Worm (Caenorhabditis elegans) whole organism, early embryonic: Measurements from ENCODE around the gene C33A11.2.

Experiments
- B0310.2 ChIP-seq: sonication (generic microtip); optimal IDR thresholded peaks from 2 replicates; lab custom pipeline; 2016; ENCODE audit warnings: mild to moderate bottlenecking, missing genetic modification characterization, missing compliant biosample characterization
- F13C5.2 ChIP-seq: sonication (generic microtip); optimal IDR thresholded peaks from 2 replicates; lab custom pipeline; 2017; ENCODE audit warnings: mild to moderate bottlenecking, missing genetic modification characterization, inconsistent platforms, missing compliant biosample characterization
- aly-1 ChIP-seq: sonication (generic microtip); optimal IDR thresholded peaks from 2 replicates; lab custom pipeline; 2016; ENCODE audit warnings: missing genetic modification characterization, missing compliant biosample characterization
- ama-1 ChIP-seq: fragments of 150-350 bp; optimal IDR thresholded peaks from 2 replicates; lab custom pipeline; 2014
- ceh-13 ChIP-seq: fragments of 200-800 bp; sonication (Bioruptor generic); optimal IDR thresholded peaks from 2 replicates; lab custom pipeline; 2018; ENCODE audit warnings: mild to moderate bottlenecking, missing genetic modification characterization, missing compliant biosample characterization
- ceh-36 ChIP-seq: sonication (generic microtip); optimal IDR thresholded peaks from 2 replicates; lab custom pipeline; 2016; ENCODE audit warnings: missing genetic modification characterization, inconsistent platforms, missing compliant biosample characterization
- ets-7 ChIP-seq: sonication (generic microtip); optimal IDR thresholded peaks from 2 replicates; lab custom pipeline; 2016; ENCODE audit warnings: missing genotype, missing genetic modification characterization, missing compliant biosample characterization
- flt-1 ChIP-seq: fragments of 200-800 bp; sonication (Bioruptor generic); IDR thresholded peaks from 2 replicates; pipeline ENCODE4 v1.3.6; 2022; ENCODE audit warnings: missing genetic modification characterization, missing compliant biosample characterization
- hmbx-1 ChIP-seq: sonication (generic microtip); optimal IDR thresholded peaks from 2 replicates; lab custom pipeline; 2016; ENCODE audit warnings: mild to moderate bottlenecking, missing genetic modification characterization, missing compliant biosample characterization
- hmg-4 ChIP-seq: fragments of 200-800 bp; sonication (Bioruptor generic); optimal IDR thresholded peaks from 2 replicates; lab custom pipeline; 2018; ENCODE audit warnings: mild to moderate bottlenecking, missing genetic modification characterization, missing compliant biosample characterization
- hnd-1 ChIP-seq: sonication (generic microtip); optimal IDR thresholded peaks from 2 replicates; lab custom pipeline; 2016; ENCODE audit warnings: missing genetic modification characterization, missing compliant biosample characterization
- pes-1 ChIP-seq: fragments of 200-800 bp; sonication (Bioruptor generic); IDR thresholded peaks from 2 replicates; pipeline ENCODE4 v1.3.6; 2022; ENCODE audit warnings: missing genetic modification reagents, missing genetic modification characterization, missing compliant biosample characterization
- scrt-1 ChIP-seq: fragments of 200-800 bp; sonication (Bioruptor generic); IDR thresholded peaks from 2 replicates; pipeline ENCODE4 v1.3.6; 2022; ENCODE audit warnings: missing genetic modification characterization, missing compliant biosample characterization
- sea-1 ChIP-seq: fragments of 200-800 bp; sonication (Bioruptor generic); conservative IDR thresholded peaks from 2 replicates; pipeline ENCODE4 v1.3.6; 2022; ENCODE audit warnings: missing genetic modification characterization, missing compliant biosample characterization
- tbx-11 ChIP-seq: fragments of 200-800 bp; sonication (Bioruptor generic); IDR thresholded peaks from 2 replicates; pipeline ENCODE4 v1.3.6; 2022; ENCODE audit warnings: missing genetic modification characterization, missing compliant biosample characterization
- tbx-37 ChIP-seq: fragments of 200-800 bp; sonication (Bioruptor generic); conservative IDR thresholded peaks from 2 replicates; pipeline ENCODE4 v1.3.6; 2022; ENCODE audit warnings: missing genetic modification reagents, missing genetic modification characterization, missing compliant biosample characterization
- tra-4 ChIP-seq: sonication (generic microtip); optimal IDR thresholded peaks from 2 replicates; lab custom pipeline; 2017; ENCODE audit warnings: missing genetic modification characterization, missing compliant biosample characterization

Gene C33A11.2

DNA sequence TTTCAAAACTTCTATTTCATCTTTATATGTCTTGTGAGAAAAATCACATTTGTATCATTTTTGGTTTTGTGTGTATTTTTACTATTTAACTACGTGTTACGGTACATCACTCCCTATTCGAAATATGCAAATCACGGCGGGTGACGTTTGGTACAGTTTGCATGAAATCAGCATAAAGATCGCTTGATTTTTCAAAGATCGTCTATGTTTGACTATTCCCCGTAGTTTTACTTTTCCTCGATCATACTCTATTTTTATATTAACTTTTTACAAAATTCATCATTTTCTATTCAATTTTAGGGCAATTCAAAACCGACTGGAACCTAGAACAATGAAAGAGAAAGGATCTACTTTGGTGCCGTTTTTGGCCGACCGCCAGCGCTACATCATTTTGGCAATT, 35.1 kb upstream of the C33A11.2 start, which contains the start of gene Y15E3A.4:
TSS of gene Y15E3A.4 (plus strand) at position 301 of the 400 bp plus-strand sequence.
- TF ChIP-seq hnd-1 (no peak), scrt-1 (GFP tag; lab: Robert Waterston, UW) (no peak), tbx-11 (GFP tag; lab: Robert Waterston, UW) (no peak)

DNA sequence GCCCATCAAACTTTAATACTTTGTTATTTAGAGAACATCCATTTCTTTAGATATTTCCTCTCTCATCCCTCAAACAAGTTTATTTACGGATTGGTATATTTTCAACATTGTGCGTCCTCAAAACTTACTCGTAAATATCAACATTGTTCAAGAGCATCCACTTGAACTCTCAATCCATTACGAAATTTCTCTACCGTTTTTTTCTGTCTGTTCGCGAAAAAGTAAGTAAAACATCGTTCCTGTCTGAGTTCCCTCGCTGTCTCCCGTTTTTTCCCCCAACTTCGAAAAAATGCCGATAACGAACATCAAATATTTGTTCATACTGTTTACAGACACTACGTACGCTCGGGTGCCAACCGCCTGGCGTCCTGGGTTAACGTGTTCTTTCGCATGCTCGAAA, 30.9 kb upstream of the C33A11.2 start:
- no peak for TF ChIP-seq ceh-13 (GFP tag; lab: Kevin White, UChicago)
- TF ChIP-seq tbx-37 (GFP tag; lab: Robert Waterston, UW) = no peak
- TF ChIP-seq ceh-36 (tag; lab: Kevin White, UChicago) = no peak
- no peak for TF ChIP-seq hmg-4 (GFP tag; lab: Kevin White, UChicago)
- TF ChIP-seq ama-1 = no peak
- TF ChIP-seq ets-7 = no peak
- no peak for TF ChIP-seq scrt-1 (GFP tag; lab: Robert Waterston, UW)
- TF ChIP-seq aly-1 (tag; lab: Kevin White, UChicago) = no peak
- TF ChIP-seq hmbx-1 = no peak
- no peak for TF ChIP-seq F13C5.2 (tag; lab: Kevin White, UChicago)
- TF ChIP-seq tra-4 = no peak
- no peak for TF ChIP-seq tbx-11 (GFP tag; lab: Robert Waterston, UW)

DNA sequence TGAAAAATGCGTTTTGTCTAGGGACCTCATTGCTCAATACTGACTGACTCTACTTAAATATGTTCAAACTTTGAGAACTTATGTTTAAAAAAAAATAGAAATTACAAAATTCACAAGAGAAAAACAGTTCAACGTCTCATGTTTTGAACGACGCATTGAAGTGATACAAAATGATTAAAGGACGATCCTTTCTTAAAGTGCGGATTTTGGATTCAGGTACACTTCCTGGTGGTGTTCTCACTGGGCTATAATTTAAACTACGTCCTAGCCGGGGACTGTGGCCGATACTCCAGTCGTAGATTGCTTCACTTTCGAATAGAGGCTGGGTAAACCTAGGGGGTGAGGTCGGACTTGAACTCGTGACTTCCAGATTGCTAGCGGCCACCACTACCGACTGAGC, 30.2 kb upstream of the C33A11.2 start:
- TF ChIP-seq sea-1 (no peak), tra-4 (no peak)

DNA sequence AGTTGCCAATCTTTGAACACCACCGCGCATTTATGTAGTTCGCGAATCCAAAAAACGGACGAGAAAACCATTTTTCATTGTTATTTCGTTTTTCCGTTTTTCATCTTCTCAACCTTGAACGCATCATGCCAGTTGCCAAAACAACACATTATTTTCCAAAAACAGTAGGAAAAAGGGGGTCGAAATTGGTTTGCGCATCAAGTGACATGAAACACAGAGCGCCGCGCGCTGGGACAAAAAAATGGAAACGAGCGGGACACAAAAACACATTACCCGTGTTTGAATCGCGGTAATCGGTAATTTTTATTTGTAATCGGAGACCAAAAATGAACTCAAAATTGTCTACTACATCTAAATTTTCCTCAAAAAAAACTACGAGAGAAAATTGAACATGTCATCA, 29.4 kb upstream of the C33A11.2 start:
- TF ChIP-seq B0310.2 (tag; lab: Kevin White, UChicago) (no peak), tbx-37 (GFP tag; lab: Robert Waterston, UW) (no peak), hmg-4 (GFP tag; lab: Kevin White, UChicago) (no peak), ceh-13 (GFP tag; lab: Kevin White, UChicago) (no peak), ets-7 (no peak), flt-1 (GFP tag; lab: Robert Waterston, UW) (no peak), hmbx-1 (no peak), pes-1 (no peak), aly-1 (tag; lab: Kevin White, UChicago) (no peak), F13C5.2 (tag; lab: Kevin White, UChicago) (no peak), tbx-11 (GFP tag; lab: Robert Waterston, UW) (no peak), ama-1 (no peak), scrt-1 (GFP tag; lab: Robert Waterston, UW) (no peak), sea-1 (no peak), tra-4 (no peak), hnd-1 (no peak), ceh-36 (tag; lab: Kevin White, UChicago) (no peak)

DNA sequence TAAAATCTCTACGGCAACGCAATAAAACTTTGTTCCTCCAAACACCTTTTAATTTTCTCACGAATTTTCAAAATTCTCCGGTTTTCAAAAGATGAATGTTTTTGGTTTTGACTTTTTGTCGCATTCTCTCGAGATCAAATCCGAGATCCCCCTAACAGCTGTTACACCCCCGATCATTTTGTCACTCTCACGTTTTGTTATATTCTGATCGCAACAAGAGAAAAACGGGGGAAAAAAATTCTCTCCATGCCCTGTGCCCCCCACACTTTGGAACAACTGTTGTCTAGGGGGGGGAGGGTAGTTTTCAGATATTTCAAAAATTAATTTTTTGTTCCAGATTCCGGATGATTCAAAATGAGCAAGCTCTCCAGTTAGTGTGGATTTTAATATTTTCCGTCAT, 27.6 kb upstream of the C33A11.2 start:
- TF ChIP-seq hmg-4 (GFP tag; lab: Kevin White, UChicago) (no peak), hnd-1 (no peak), flt-1 (GFP tag; lab: Robert Waterston, UW) (no peak), aly-1 (tag; lab: Kevin White, UChicago) (no peak), sea-1 (no peak), hmbx-1 (no peak), tra-4 (no peak)

DNA sequence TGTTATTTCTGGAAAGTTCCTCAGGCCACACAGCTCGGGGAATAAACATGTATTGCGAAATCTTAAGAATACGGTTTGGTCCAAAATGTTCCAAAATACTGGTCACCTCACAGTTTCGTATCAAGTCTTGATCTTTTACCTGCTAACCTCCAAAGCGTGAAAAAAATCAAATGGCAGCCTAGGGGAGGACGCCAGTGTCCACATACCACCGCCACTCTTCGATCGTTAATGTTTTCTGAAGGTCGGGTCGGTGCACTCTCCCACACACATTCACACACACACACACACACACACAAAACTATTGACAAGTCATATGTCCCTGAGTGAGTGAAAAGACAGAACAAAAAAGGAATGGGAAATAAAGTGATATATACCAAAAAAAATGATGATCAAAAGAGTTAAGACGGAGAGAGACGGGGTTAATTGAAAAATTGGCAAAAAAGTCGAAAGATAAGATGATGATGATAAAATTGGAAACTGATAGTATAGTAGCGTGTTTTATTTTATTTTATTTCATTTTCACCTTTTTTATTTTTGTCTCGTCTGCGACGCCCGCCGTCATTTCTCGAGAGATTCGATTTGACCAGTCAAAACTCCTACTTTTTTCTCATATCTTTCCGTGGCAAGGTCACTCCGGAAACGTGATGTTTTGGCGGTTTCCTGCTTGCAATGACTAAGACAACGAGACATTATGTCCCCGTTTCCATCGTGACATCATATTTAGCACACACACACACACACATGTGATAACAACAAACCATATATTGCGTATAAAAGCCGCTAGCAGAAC, 25.8 kb upstream of the C33A11.2 start, which contains the start of gene Y15E3A.5:
TSS of gene Y15E3A.5 (plus strand) at position 752 of the 790 bp plus-strand sequence.
- TF ChIP-seq ceh-36 (tag; lab: Kevin White, UChicago) = no peak
- TF ChIP-seq pes-1 = no peak
- TF ChIP-seq tra-4 = no peak
- no peak for TF ChIP-seq B0310.2 (tag; lab: Kevin White, UChicago)
- TF ChIP-seq aly-1 (tag; lab: Kevin White, UChicago) = no peak
- no peak for TF ChIP-seq ceh-13 (GFP tag; lab: Kevin White, UChicago)
- TF ChIP-seq tbx-37 (GFP tag; lab: Robert Waterston, UW) = no peak
- no peak for TF ChIP-seq hnd-1

DNA sequence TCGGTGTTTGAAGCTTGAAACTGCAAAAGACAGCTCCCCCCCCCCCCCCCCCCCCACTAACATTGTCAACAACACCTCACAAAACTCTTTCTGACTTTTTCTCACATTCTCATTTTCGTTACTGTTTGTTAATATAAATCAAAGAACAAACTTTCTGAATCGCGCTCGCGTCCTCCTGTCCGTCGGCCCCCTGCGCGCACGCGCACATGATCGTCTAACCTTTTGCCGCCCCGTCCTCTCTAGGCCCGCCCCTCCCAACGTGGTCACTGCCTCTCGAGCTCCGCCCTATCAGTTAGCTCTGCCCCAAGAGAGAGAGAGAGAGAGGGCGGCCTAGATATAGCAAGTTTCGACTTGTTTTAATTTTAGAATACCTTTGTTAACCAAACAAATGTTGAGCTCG, 25.0 kb upstream of the C33A11.2 start:
- TF ChIP-seq tra-4 = no peak
- no peak for TF ChIP-seq ceh-36 (tag; lab: Kevin White, UChicago)
- peak; percentile 21 for TF ChIP-seq hmg-4 (GFP tag; lab: Kevin White, UChicago)
- no peak for TF ChIP-seq hnd-1

DNA sequence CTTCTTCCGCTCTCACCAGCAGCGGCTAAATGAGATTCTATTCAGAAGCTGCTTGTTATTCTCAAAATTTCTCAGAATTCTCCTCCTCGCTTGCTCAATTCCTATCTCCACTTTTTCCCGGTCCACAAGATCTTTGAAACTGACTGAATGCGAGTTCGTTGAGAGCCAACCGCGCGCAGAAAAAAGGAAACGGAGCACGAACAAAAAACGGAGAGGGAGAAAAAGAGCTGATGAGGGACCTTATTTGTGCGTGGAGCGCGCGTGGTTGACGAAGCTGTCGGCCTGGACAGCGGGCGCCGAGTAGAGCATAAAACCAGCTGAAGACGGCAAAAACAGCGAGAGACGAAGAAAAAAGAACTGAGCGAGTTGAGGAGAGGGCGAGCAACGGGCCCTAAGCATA, 23.7 kb upstream of the C33A11.2 start:
- TF ChIP-seq aly-1 (tag; lab: Kevin White, UChicago) (no peak), ets-7 (no peak), B0310.2 (tag; lab: Kevin White, UChicago) (no peak), ama-1 (no peak), hmbx-1 (no peak), tbx-11 (GFP tag; lab: Robert Waterston, UW) (no peak), tbx-37 (GFP tag; lab: Robert Waterston, UW) (no peak), hnd-1 (no peak), hmg-4 (GFP tag; lab: Kevin White, UChicago) (no peak), flt-1 (GFP tag; lab: Robert Waterston, UW) (no peak), pes-1 (no peak), ceh-13 (GFP tag; lab: Kevin White, UChicago) (no peak), F13C5.2 (tag; lab: Kevin White, UChicago) (no peak), sea-1 (no peak), tra-4 (no peak), scrt-1 (GFP tag; lab: Robert Waterston, UW) (no peak), ceh-36 (tag; lab: Kevin White, UChicago) (no peak)
